Fruit fly (Drosophila melanogaster) whole organism, embryonic: ENCODE data around the gene CG16719.
A peak's percentile ranks its signal among the peaks of the same experiment; 100 is the strongest.

ENCODE experiments used
- Adf1 ChIP-seq: fragments of 200-800 bp; sonication (Bioruptor generic); IDR thresholded peaks from 2 replicates; pipeline ENCODE4 v1.3.6; 2022; ENCODE audit warnings: missing biosample characterization, missing genetic modification characterization
- CG10543 ChIP-seq: fragments of 200-800 bp; sonication (Bioruptor generic); optimal IDR thresholded peaks from 3 replicates; lab custom pipeline; 2017; ENCODE audit warnings: missing biosample characterization, mild to moderate bottlenecking, missing genetic modification characterization, moderate library complexity
- CG1233 ChIP-seq: fragments of 200-800 bp; sonication (Bioruptor generic); optimal IDR thresholded peaks from 4 replicates; lab custom pipeline; 2018; ENCODE audit warnings: missing biosample characterization, mild to moderate bottlenecking, missing genetic modification characterization
- CG13287 ChIP-seq: fragments of 200-800 bp; sonication (Bioruptor generic); IDR thresholded peaks from 2 replicates; pipeline ENCODE4 v1.3.6; 2022; ENCODE audit warnings: missing biosample characterization, missing genetic modification characterization; ENCODE audit not compliant: partially characterized antibody
- CG15479 ChIP-seq: fragments of 200-800 bp; sonication (Bioruptor generic); optimal IDR thresholded peaks from 3 replicates; lab custom pipeline; 2019; ENCODE audit warnings: missing biosample characterization, mild to moderate bottlenecking, missing genetic modification characterization, moderate library complexity
- CG16815 ChIP-seq: fragments of 200-800 bp; sonication (Bioruptor generic); optimal IDR thresholded peaks from 3 replicates; lab custom pipeline; 2017; ENCODE audit warnings: missing biosample characterization, mild to moderate bottlenecking, missing genetic modification characterization
- CG18599 ChIP-seq: fragments of 200-800 bp; sonication (Bioruptor generic); optimal IDR thresholded peaks from 3 replicates; lab custom pipeline; 2017; ENCODE audit warnings: missing biosample characterization, missing genetic modification characterization, mild to moderate bottlenecking, moderate library complexity, missing genetic modification reagents
- CG2129 ChIP-seq: fragments of 200-800 bp; sonication (Bioruptor generic); IDR thresholded peaks from 2 replicates; pipeline ENCODE4 v1.3.6; 2022; ENCODE audit warnings: missing biosample characterization, missing genetic modification characterization; ENCODE audit not compliant: partially characterized antibody
- CG30403 ChIP-seq: fragments of 200-800 bp; sonication (Bioruptor generic); optimal IDR thresholded peaks from 3 replicates; lab custom pipeline; 2016; ENCODE audit warnings: missing biosample characterization, missing genetic modification characterization
- CG30431 ChIP-seq: fragments of 200-800 bp; sonication (Bioruptor generic); optimal IDR thresholded peaks from 2 replicates; lab custom pipeline; 2017; ENCODE audit warnings: missing biosample characterization, missing genetic modification characterization
- CG4328 ChIP-seq: fragments of 200-800 bp; sonication (Bioruptor generic); optimal IDR thresholded peaks from 3 replicates; lab custom pipeline; 2017; ENCODE audit warnings: missing biosample characterization, missing genetic modification reagents, missing genetic modification characterization
- CG43689 ChIP-seq: fragments of 200-800 bp; sonication (Bioruptor generic); IDR thresholded peaks from 2 replicates; pipeline ENCODE4 v1.3.6; 2022; ENCODE audit warnings: missing biosample characterization, missing genetic modification characterization
- CG4854 ChIP-seq: fragments of 200-800 bp; sonication (Bioruptor generic); optimal IDR thresholded peaks from 2 replicates; lab custom pipeline; 2016; ENCODE audit warnings: missing biosample characterization, missing genetic modification characterization, inconsistent platforms
- CG5180 ChIP-seq: fragments of 200-800 bp; sonication (Bioruptor generic); optimal IDR thresholded peaks from 3 replicates; lab custom pipeline; 2017; ENCODE audit warnings: missing biosample characterization, missing genetic modification characterization, mild to moderate bottlenecking, moderate library complexity, missing genetic modification reagents
- CG6683 ChIP-seq: fragments of 200-800 bp; sonication (Bioruptor generic); optimal IDR thresholded peaks from 2 replicates; lab custom pipeline; 2017; ENCODE audit warnings: missing biosample characterization, mild to moderate bottlenecking, missing genetic modification characterization, missing genetic modification reagents
- CG7556 ChIP-seq: fragments of 200-800 bp; sonication (Bioruptor generic); optimal IDR thresholded peaks from 2 replicates; lab custom pipeline; 2017; ENCODE audit warnings: missing biosample characterization, mild to moderate bottlenecking, missing genetic modification characterization
- CG7839 ChIP-seq: fragments of 200-800 bp; sonication (Bioruptor generic); optimal IDR thresholded peaks from 3 replicates; lab custom pipeline; 2018; ENCODE audit warnings: missing biosample characterization, mild to moderate bottlenecking, missing genetic modification characterization, moderate library complexity
- CG8290 ChIP-seq, 3 experiments: fragments of 200-800 bp; sonication (Bioruptor generic); optimal IDR thresholded peaks; 2 replicates each; lab custom pipeline; 2016 to 2019; ENCODE audit warnings: missing biosample characterization in 3 of 3, missing genetic modification characterization in 3 of 3, mild to moderate bottlenecking in 2 of 3, moderate library complexity in 1 of 3
- CoRest ChIP-seq: fragments of 200-800 bp; sonication (Bioruptor generic); optimal IDR thresholded peaks from 3 replicates; lab custom pipeline; 2018; ENCODE audit warnings: missing biosample characterization, mild to moderate bottlenecking, missing genetic modification characterization, moderate library complexity
- Elba2 ChIP-seq: fragments of 200-800 bp; sonication (Bioruptor generic); optimal IDR thresholded peaks from 3 replicates; lab custom pipeline; 2016; ENCODE audit warnings: missing biosample characterization, missing genetic modification characterization
- Hey ChIP-seq: fragments of 200-800 bp; sonication (Bioruptor generic); optimal IDR thresholded peaks from 3 replicates; lab custom pipeline; 2018; ENCODE audit warnings: missing biosample characterization, mild to moderate bottlenecking, missing genetic modification characterization
- Lpt ChIP-seq: fragments of >200 bp; optimal IDR thresholded peaks from 2 replicates; lab custom pipeline; 2018; ENCODE audit warnings: missing biosample characterization, missing genetic modification characterization
- NFAT ChIP-seq: fragments of 200-800 bp; sonication (Bioruptor generic); IDR thresholded peaks from 2 replicates; pipeline ENCODE4 v1.3.6; 2022; ENCODE audit warnings: missing biosample characterization, missing genetic modification characterization
- Sox102F ChIP-seq: fragments of 200-800 bp; sonication (Bioruptor generic); optimal IDR thresholded peaks from 2 replicates; lab custom pipeline; 2018; ENCODE audit warnings: missing biosample characterization, mild to moderate bottlenecking, missing genetic modification characterization, moderate library complexity
- Stat92E ChIP-seq, 3 experiments: fragments of >200 bp in 2 of 3; fragments of 200-800 bp in 1 of 3; sonication (Bioruptor generic) in 1 of 3; optimal IDR thresholded peaks; 2 replicates each; lab custom pipeline; 2017 to 2019; ENCODE audit warnings: missing biosample characterization in 3 of 3, missing genetic modification characterization in 3 of 3, mild to moderate bottlenecking in 1 of 3, moderate library complexity in 1 of 3
- Xbp1 ChIP-seq: fragments of 200-800 bp; sonication (Bioruptor generic); optimal IDR thresholded peaks from 3 replicates; lab custom pipeline; 2016; ENCODE audit warnings: missing biosample characterization, mild to moderate bottlenecking, missing genetic modification characterization
- YL-1 ChIP-seq: fragments of 200-800 bp; sonication (Bioruptor generic); optimal IDR thresholded peaks from 3 replicates; lab custom pipeline; 2017; ENCODE audit warnings: missing biosample characterization, mild to moderate bottlenecking, missing genetic modification characterization
- amos ChIP-seq: fragments of 200-800 bp; sonication (Bioruptor generic); IDR thresholded peaks from 2 replicates; pipeline ENCODE4 v1.3.6; 2022; ENCODE audit warnings: missing biosample characterization, missing genetic modification characterization; ENCODE audit not compliant: partially characterized antibody
- ara ChIP-seq: fragments of 200-800 bp; sonication (Bioruptor generic); IDR thresholded peaks from 2 replicates; pipeline ENCODE4 v1.3.6; 2022; ENCODE audit warnings: missing biosample characterization, missing genetic modification characterization
- br ChIP-seq: fragments of >200 bp; optimal IDR thresholded peaks from 2 replicates; lab custom pipeline; 2017
- crol ChIP-seq: fragments of 200-800 bp; sonication (Bioruptor generic); IDR thresholded peaks from 2 replicates; pipeline ENCODE4 v1.3.6; 2022; ENCODE audit warnings: missing biosample characterization, missing genetic modification characterization
- cwo ChIP-seq: fragments of 200-800 bp; sonication (Bioruptor generic); optimal IDR thresholded peaks from 3 replicates; lab custom pipeline; 2017; ENCODE audit warnings: missing biosample characterization, missing genetic modification characterization, mild to moderate bottlenecking, moderate library complexity, missing genetic modification reagents
- dpn ChIP-seq, 2 experiments: fragments of 200-800 bp; sonication (Bioruptor generic); optimal IDR thresholded peaks; 3 replicates each; lab custom pipeline; 2016; ENCODE audit warnings: missing biosample characterization in 2 of 2, missing genetic modification characterization in 2 of 2
- emc ChIP-seq: fragments of 200-800 bp; sonication (Bioruptor generic); optimal IDR thresholded peaks from 2 replicates; lab custom pipeline; 2016; ENCODE audit warnings: missing biosample characterization, missing genetic modification characterization
- exex ChIP-seq: fragments of 200-800 bp; sonication (Bioruptor generic); optimal IDR thresholded peaks from 4 replicates; lab custom pipeline; 2018; ENCODE audit warnings: missing biosample characterization, mild to moderate bottlenecking, missing genetic modification characterization, moderate library complexity
- gro ChIP-seq: fragments of 200-800 bp; sonication (Bioruptor generic); optimal IDR thresholded peaks from 2 replicates; lab custom pipeline; 2016; ENCODE audit warnings: missing biosample characterization, missing genetic modification characterization
- insv ChIP-seq, 2 experiments: fragments of 200-800 bp; sonication (Bioruptor generic); optimal IDR thresholded peaks; 3 replicates each; lab custom pipeline; 2016 to 2018; ENCODE audit warnings: missing biosample characterization in 2 of 2, missing genetic modification characterization in 2 of 2
- klu ChIP-seq: fragments of 200-800 bp; sonication (Bioruptor generic); IDR thresholded peaks from 2 replicates; pipeline ENCODE4 v1.3.6; 2022; ENCODE audit warnings: missing biosample characterization, missing genetic modification characterization
- mirr ChIP-seq: fragments of 200-800 bp; sonication (Bioruptor generic); optimal IDR thresholded peaks from 3 replicates; lab custom pipeline; 2018; ENCODE audit warnings: missing biosample characterization, mild to moderate bottlenecking, missing genetic modification characterization
- onecut ChIP-seq: fragments of 200-800 bp; sonication (Bioruptor generic); IDR thresholded peaks from 2 replicates; pipeline ENCODE4 v1.3.6; 2022; ENCODE audit warnings: missing biosample characterization, missing genetic modification characterization
- org-1 ChIP-seq: fragments of 200-800 bp; sonication (Bioruptor generic); optimal IDR thresholded peaks from 2 replicates; lab custom pipeline; 2017; ENCODE audit warnings: missing biosample characterization, missing genetic modification characterization
- pros ChIP-seq: fragments of 200-800 bp; sonication (Bioruptor generic); optimal IDR thresholded peaks from 3 replicates; lab custom pipeline; 2019; ENCODE audit warnings: missing biosample characterization, mild to moderate bottlenecking, missing genetic modification characterization, moderate library complexity
- ranshi ChIP-seq: fragments of 200-800 bp; sonication (Bioruptor generic); IDR thresholded peaks from 2 replicates; pipeline ENCODE4 v1.3.6; 2022; ENCODE audit warnings: missing biosample characterization, missing genetic modification characterization
- schlank ChIP-seq: fragments of 200-800 bp; sonication (Bioruptor generic); optimal IDR thresholded peaks from 2 replicates; lab custom pipeline; 2018; ENCODE audit warnings: missing biosample characterization, mild to moderate bottlenecking, missing genetic modification characterization
- sqz ChIP-seq: fragments of 200-800 bp; sonication (Bioruptor generic); optimal IDR thresholded peaks from 3 replicates; lab custom pipeline; 2018; ENCODE audit warnings: missing biosample characterization, mild to moderate bottlenecking, missing genetic modification characterization
- tup ChIP-seq: fragments of 200-800 bp; sonication (Bioruptor generic); optimal IDR thresholded peaks from 2 replicates; lab custom pipeline; 2016; ENCODE audit warnings: missing biosample characterization, mild to moderate bottlenecking, missing genetic modification characterization, moderate library complexity
- vfl ChIP-seq: fragments of 200-800 bp; sonication (Bioruptor generic); optimal IDR thresholded peaks from 2 replicates; lab custom pipeline; 2016; ENCODE audit warnings: missing biosample characterization, missing genetic modification characterization
- wdn ChIP-seq: fragments of 200-800 bp; sonication (Bioruptor generic); IDR thresholded peaks from 2 replicates; pipeline ENCODE4 v1.3.6; 2022; ENCODE audit warnings: missing biosample characterization, missing genetic modification characterization

The CG16719 gene

dm6 chr3L:9690798-9691475 lies 6.0 kb downstream of the CG16719 start (continued):
- TF ChIP-seq crol (GFP tag; lab: Robert Waterston, UW) (peak; percentile 65), dpn (GFP tag; optimal IDR thresholded peaks at IDR 0.05; lab: Kevin White, UChicago) (peak in 1 of 2 experiments; percentile 36), CG2129 (no peak), NFAT (no peak), CG30403 (GFP tag; lab: Kevin White, UChicago) (peak; percentile 46), Sox102F (GFP tag; lab: Kevin White, UChicago) (no peak), tup (GFP tag; lab: Kevin White, UChicago) (no peak), CG1233 (GFP tag; lab: Kevin White, UChicago) (peak; percentile 28), Xbp1 (peak; percentile 10)
- TF ChIP-seq, all 482 proteins: peak for 80

dm6 chr3L:9691476-9691826 lies 6.5 kb downstream of the CG16719 start:
- TF ChIP-seq CG6683 (no peak), CG8290 (GFP tag; optimal IDR thresholded peaks at IDR 0.05; lab: Kevin White, UChicago) (no peak), CG8290 (tag; optimal IDR thresholded peaks at IDR 0.05; lab: Kevin White, UChicago) (no peak), sqz (GFP tag; lab: Kevin White, UChicago) (peak; percentile 55), CG5180 (GFP tag; lab: Kevin White, UChicago) (no peak), CG16815 (GFP tag; lab: Kevin White, UChicago) (no peak), exex (tag; lab: Kevin White, UChicago) (peak; percentile 97), Adf1 (GFP tag; lab: Robert Waterston, UW) (peak; percentile 4; the same call in 1 of the 2 replicates), gro (GFP tag; lab: Kevin White, UChicago) (peak; percentile 60), YL-1 (GFP tag; lab: Kevin White, UChicago) (peak; percentile 7), NFAT (no peak), CG13287 (GFP tag; lab: Robert Waterston, UW) (no peak), Elba2 (GFP tag; lab: Kevin White, UChicago) (no peak), CG30431 (GFP tag; lab: Kevin White, UChicago) (no peak), CG10543 (peak; percentile 51), CG4854 (no peak), CG7556 (GFP tag; lab: Kevin White, UChicago) (no peak), emc (GFP tag; lab: Kevin White, UChicago) (no peak), schlank (no peak), CG15479 (GFP tag; lab: Kevin White, UChicago) (no peak), CG43689 (GFP tag; lab: Robert Waterston, UW) (no peak), CG4328 (no peak), CG7839 (tag; lab: Kevin White, UChicago) (no peak), CG1233 (GFP tag; lab: Kevin White, UChicago) (no peak), pros (GFP tag; lab: Kevin White, UChicago) (no peak), vfl (no peak), Hey (tag; lab: Kevin White, UChicago) (peak; percentile 12), mirr (GFP tag; lab: Kevin White, UChicago) (peak; percentile 89), ranshi (GFP tag; lab: Robert Waterston, UW) (no peak), onecut (peak; percentile 70), amos (GFP tag; lab: Robert Waterston, UW) (no peak), br (lab: Kevin White, UChicago) (no peak), CG18599 (peak; percentile 27), org-1 (GFP tag; lab: Kevin White, UChicago) (no peak), Stat92E (GFP tag; optimal IDR thresholded peaks at IDR 0.05; lab: Kevin White, UChicago) (no peak), klu (GFP tag; lab: Robert Waterston, UW) (no peak), insv (GFP tag; optimal IDR thresholded peaks at IDR 0.05; lab: Kevin White, UChicago) (no peak), wdn (GFP tag; lab: Robert Waterston, UW) (no peak), cwo (GFP tag; lab: Kevin White, UChicago) (peak; percentile 74), Lpt (GFP tag; lab: Kevin White, UChicago) (no peak), ara (GFP tag; lab: Robert Waterston, UW) (no peak), CoRest (no peak)
